Fruit fly (Drosophila melanogaster): ENCODE measurements around the gene Uggt.

DNA sequence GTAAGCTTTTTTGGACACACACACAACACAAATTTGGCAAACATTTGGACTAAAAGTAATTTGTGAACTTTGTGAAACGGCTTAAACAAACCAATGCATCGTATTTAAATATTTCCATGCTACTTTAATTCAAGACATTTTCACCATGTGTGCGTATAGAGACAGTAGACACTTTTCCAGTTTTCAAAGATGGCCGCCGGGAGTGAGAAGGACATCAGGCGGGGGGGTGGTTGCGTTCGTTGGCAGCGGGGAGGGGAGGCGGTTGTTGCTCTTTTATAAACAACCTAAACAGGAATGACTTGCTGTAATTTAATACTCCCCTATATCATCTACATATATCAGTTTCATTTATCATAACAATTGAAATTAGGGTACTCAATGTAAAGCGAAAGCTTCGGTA is 19.1 kb upstream of the Uggt start:
- TF ChIP-seq CG13204 (GFP tag; optimal IDR thresholded peaks at IDR 0.05), result no peak
- TF ChIP-seq CG4496 (GFP tag; IDR thresholded peaks at IDR 0.05), result no peak
- no peak for TF ChIP-seq EcR (GFP tag; optimal IDR thresholded peaks at IDR 0.05)
- TF ChIP-seq CG8159 (tag; optimal IDR thresholded peaks at IDR 0.05), result no peak
- no peak for TF ChIP-seq rn (GFP tag; IDR thresholded peaks at IDR 0.05)
- TF ChIP-seq CG32121 (GFP tag; IDR thresholded peaks at IDR 0.05), result no peak

Data from whole organism, pupa.